Worm (Caenorhabditis elegans) whole organism, mixed stage, embryonic: ENCODE measurements around the gene C46E10.8.

Source experiments
- M03D4.4 ChIP-seq: sonication (generic microtip); optimal IDR thresholded peaks from 2 replicates; lab custom pipeline; 2017; ENCODE audit warnings: mild to moderate bottlenecking, missing genetic modification characterization, missing compliant biosample characterization
- bed-3 ChIP-seq: fragments of 200-800 bp; sonication (Bioruptor generic); optimal IDR thresholded peaks from 3 replicates; lab custom pipeline; 2018; ENCODE audit warnings: mild to moderate bottlenecking, missing genetic modification characterization, moderate library complexity, missing compliant biosample characterization
- blmp-1 ChIP-seq: fragments of 150-350 bp; optimal IDR thresholded peaks from 2 replicates; lab custom pipeline; 2014; ENCODE audit warnings: missing biosample characterization, missing genetic modification characterization
- ceh-39 ChIP-seq: fragments of 150-350 bp; optimal IDR thresholded peaks from 2 replicates; lab custom pipeline; 2014; ENCODE audit warnings: missing biosample characterization, missing genetic modification characterization
- ceh-43 ChIP-seq: fragments of 200-800 bp; sonication (Bioruptor generic); optimal IDR thresholded peaks from 2 replicates; lab custom pipeline; 2018; ENCODE audit warnings: mild to moderate bottlenecking, missing genetic modification characterization, moderate library complexity, missing compliant biosample characterization
- ceh-83 ChIP-seq: fragments of 200-800 bp; sonication (Bioruptor generic); optimal IDR thresholded peaks from 2 replicates; lab custom pipeline; 2018; ENCODE audit warnings: mild to moderate bottlenecking, missing genetic modification characterization, missing compliant biosample characterization
- ces-1 ChIP-seq: fragments of 150-350 bp; optimal IDR thresholded peaks from 2 replicates; lab custom pipeline; 2014; ENCODE audit warnings: missing biosample characterization, missing genetic modification reagents, missing genetic modification characterization
- cnd-1 ChIP-seq: fragments of 200-800 bp; sonication (Bioruptor generic); optimal IDR thresholded peaks from 2 replicates; lab custom pipeline; 2018; ENCODE audit warnings: mild to moderate bottlenecking, missing genetic modification characterization, missing compliant biosample characterization
- drap-1 ChIP-seq: fragments of 200-800 bp; sonication (Bioruptor generic); optimal IDR thresholded peaks from 3 replicates; lab custom pipeline; 2018; ENCODE audit warnings: mild to moderate bottlenecking, missing genetic modification characterization, missing compliant biosample characterization
- elt-1 ChIP-seq: sonication (generic microtip); optimal IDR thresholded peaks from 2 replicates; lab custom pipeline; 2017; ENCODE audit warnings: missing genetic modification characterization, mild to moderate bottlenecking, missing compliant biosample characterization, antibody characterized with exemption, moderate library complexity, borderline replicate concordance; ENCODE audit not compliant: insufficient read depth
- elt-3 ChIP-seq: fragments of 150-350 bp; optimal IDR thresholded peaks from 2 replicates; lab custom pipeline; 2014; ENCODE audit warnings: missing biosample characterization, missing genetic modification characterization
- flh-1 ChIP-seq: fragments of 200-800 bp; sonication (Bioruptor generic); optimal IDR thresholded peaks from 2 replicates; lab custom pipeline; 2018; ENCODE audit warnings: mild to moderate bottlenecking, missing genetic modification characterization, moderate library complexity, missing compliant biosample characterization
- ham-2 ChIP-seq: fragments of 200-800 bp; sonication (Bioruptor generic); optimal IDR thresholded peaks from 2 replicates; lab custom pipeline; 2018; ENCODE audit warnings: mild to moderate bottlenecking, missing genetic modification characterization, missing compliant biosample characterization
- lin-13 ChIP-seq: fragments of 150-350 bp; optimal IDR thresholded peaks from 2 replicates; lab custom pipeline; 2014; ENCODE audit warnings: missing biosample characterization, missing genetic modification characterization
- lin-32 ChIP-seq: fragments of 200-800 bp; sonication (Bioruptor generic); optimal IDR thresholded peaks from 2 replicates; lab custom pipeline; 2018; ENCODE audit warnings: mild to moderate bottlenecking, missing genetic modification characterization, missing compliant biosample characterization
- lsy-2 ChIP-seq: fragments of 150-350 bp; optimal IDR thresholded peaks from 2 replicates; lab custom pipeline; 2014; ENCODE audit warnings: missing biosample characterization, missing genetic modification characterization
- mab-5 ChIP-seq: fragments of 150-350 bp; optimal IDR thresholded peaks from 2 replicates; lab custom pipeline; 2014; ENCODE audit warnings: missing biosample characterization, missing genetic modification characterization
- mep-1 ChIP-seq: fragments of 150-350 bp; optimal IDR thresholded peaks from 2 replicates; lab custom pipeline; 2017; ENCODE audit warnings: missing biosample characterization, missing genetic modification reagents, missing genetic modification characterization, inconsistent platforms
- mls-2 ChIP-seq: sonication (generic microtip); optimal IDR thresholded peaks from 2 replicates; lab custom pipeline; 2016; ENCODE audit warnings: mild to moderate bottlenecking, missing genetic modification characterization, moderate library complexity, missing compliant biosample characterization
- nhr-2 ChIP-seq: fragments of 150-350 bp; optimal IDR thresholded peaks from 2 replicates; lab custom pipeline; 2014; ENCODE audit warnings: missing biosample characterization, missing genetic modification characterization
- nhr-237 ChIP-seq: fragments of 150-350 bp; optimal IDR thresholded peaks from 2 replicates; lab custom pipeline; 2014; ENCODE audit warnings: missing biosample characterization, missing genetic modification characterization
- nhr-28 ChIP-seq: fragments of 150-350 bp; optimal IDR thresholded peaks from 2 replicates; lab custom pipeline; 2014; ENCODE audit warnings: missing biosample characterization, missing genetic modification characterization
- nhr-76 ChIP-seq: sonication (generic microtip); optimal IDR thresholded peaks from 2 replicates; lab custom pipeline; 2017; ENCODE audit warnings: missing biosample characterization, missing genetic modification characterization
- pha-4 ChIP-seq: fragments of 150-350 bp; optimal IDR thresholded peaks from 2 replicates; lab custom pipeline; 2018; ENCODE audit warnings: missing biosample characterization, missing genetic modification reagents, missing genetic modification characterization
- sem-2 ChIP-seq: fragments of 200-800 bp; sonication (Bioruptor generic); optimal IDR thresholded peaks from 2 replicates; lab custom pipeline; 2018; ENCODE audit warnings: mild to moderate bottlenecking, missing genetic modification characterization, missing compliant biosample characterization
- snpc-4 ChIP-seq: fragments of 150-350 bp; optimal IDR thresholded peaks from 2 replicates; lab custom pipeline; 2014; ENCODE audit warnings: missing biosample characterization, missing genetic modification characterization
- sptf-1 ChIP-seq: sonication (generic microtip); optimal IDR thresholded peaks from 2 replicates; lab custom pipeline; 2017; ENCODE audit warnings: mild to moderate bottlenecking, missing genetic modification characterization, moderate library complexity, missing compliant biosample characterization
- tbx-8 ChIP-seq: fragments of 200-800 bp; sonication (Bioruptor generic); optimal IDR thresholded peaks from 2 replicates; lab custom pipeline; 2018; ENCODE audit warnings: mild to moderate bottlenecking, missing genetic modification characterization, moderate library complexity, missing compliant biosample characterization
- unc-120 ChIP-seq: sonication (generic microtip); optimal IDR thresholded peaks from 2 replicates; lab custom pipeline; 2017; ENCODE audit warnings: missing genetic modification characterization, missing compliant biosample characterization; ENCODE audit not compliant: poor library complexity, severe bottlenecking
- unc-39 ChIP-seq: fragments of 150-350 bp; optimal IDR thresholded peaks from 2 replicates; lab custom pipeline; 2014; ENCODE audit warnings: missing biosample characterization, missing genetic modification characterization
- unc-62 ChIP-seq: fragments of 150-350 bp; optimal IDR thresholded peaks from 2 replicates; lab custom pipeline; 2014; ENCODE audit warnings: missing biosample characterization, missing genetic modification reagents, missing genetic modification characterization
- zip-8 ChIP-seq: fragments of 150-350 bp; optimal IDR thresholded peaks from 2 replicates; lab custom pipeline; 2014; ENCODE audit warnings: missing biosample characterization, missing genetic modification characterization
- ztf-11 ChIP-seq: fragments of 150-350 bp; optimal IDR thresholded peaks from 2 replicates; lab custom pipeline; 2014; ENCODE audit warnings: missing biosample characterization, missing genetic modification characterization

Gene C46E10.8

ce11 chrII:3721016-3721415 is 6.9 kb downstream of the C46E10.8 start, which contains the start of gene C46E10.3:
C46E10.3 (plus strand) TSS chrII:3721316.
- no peak for TF ChIP-seq mls-2 (tag; lab: Kevin White, UChicago)
- no peak for TF ChIP-seq lin-13 (tag; lab: Kevin White, UChicago)
- no peak for TF ChIP-seq ces-1 (GFP tag; lab: Kevin White, UChicago)
- no peak for TF ChIP-seq nhr-76 (tag; lab: Kevin White, UChicago)
- no peak for TF ChIP-seq ham-2 (GFP tag; lab: Kevin White, UChicago)
- no peak for TF ChIP-seq zip-8 (tag; lab: Kevin White, UChicago)
- TF ChIP-seq ceh-43 (GFP tag; lab: Kevin White, UChicago), result no peak
- TF ChIP-seq ceh-83 (GFP tag; lab: Kevin White, UChicago), result no peak
- no peak for TF ChIP-seq tbx-8 (GFP tag; lab: Kevin White, UChicago)

ce11 chrII:3716961-3717360 is 10.9 kb downstream of the C46E10.8 start, which contains the start of gene fbxc-52:
fbxc-52 (plus strand) TSS chrII:3717261.
- TF ChIP-seq snpc-4 (tag; lab: Kevin White, UChicago) (no peak), elt-1 (no peak), ztf-11 (tag; lab: Kevin White, UChicago) (no peak), ceh-43 (GFP tag; lab: Kevin White, UChicago) (no peak), drap-1 (GFP tag; lab: Kevin White, UChicago) (no peak), pha-4 (tag; lab: Kevin White, UChicago) (no peak), ceh-83 (GFP tag; lab: Kevin White, UChicago) (no peak), nhr-28 (tag; lab: Kevin White, UChicago) (no peak), lin-32 (GFP tag; lab: Kevin White, UChicago) (no peak), mep-1 (tag; lab: Kevin White, UChicago) (no peak), tbx-8 (GFP tag; lab: Kevin White, UChicago) (no peak), unc-120 (tag; lab: Kevin White, UChicago) (no peak)

DNA sequence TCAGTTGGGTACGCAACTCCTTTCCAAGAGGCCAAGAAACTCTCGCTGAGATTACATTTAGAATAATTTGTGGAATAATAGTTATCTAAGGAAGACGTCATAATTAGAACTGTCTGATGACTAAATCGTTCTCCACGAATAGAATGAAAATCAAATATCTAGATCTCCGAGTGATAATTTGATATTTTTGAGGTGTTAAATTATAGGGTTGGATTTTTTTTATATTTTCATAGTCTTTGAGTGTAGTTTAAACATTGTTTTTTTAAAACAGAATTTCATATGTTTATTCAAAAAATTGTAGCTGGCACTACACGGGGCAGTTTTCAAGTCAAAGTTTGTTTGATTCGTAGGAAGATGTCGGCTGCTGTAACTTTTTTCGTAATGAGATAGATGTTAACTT is 11.4 kb downstream of the C46E10.8 start, which contains the start of gene srh-99:
srh-99 (minus strand) TSS at position 101 of the 400 bp plus-strand sequence.
- TF ChIP-seq unc-120 (tag; lab: Kevin White, UChicago) (no peak), nhr-237 (no peak), sptf-1 (tag; lab: Kevin White, UChicago) (no peak), ceh-39 (tag; lab: Kevin White, UChicago) (no peak), tbx-8 (GFP tag; lab: Kevin White, UChicago) (no peak), cnd-1 (tag; lab: Kevin White, UChicago) (no peak), bed-3 (GFP tag; lab: Kevin White, UChicago) (no peak), ham-2 (GFP tag; lab: Kevin White, UChicago) (no peak), sem-2 (GFP tag; lab: Kevin White, UChicago) (no peak), zip-8 (tag; lab: Kevin White, UChicago) (no peak), ces-1 (GFP tag; lab: Kevin White, UChicago) (no peak), mep-1 (tag; lab: Kevin White, UChicago) (no peak), M03D4.4 (tag; lab: Kevin White, UChicago) (no peak), unc-62 (GFP tag; lab: Kevin White, UChicago) (no peak), nhr-2 (tag; lab: Kevin White, UChicago) (no peak), pha-4 (tag; lab: Kevin White, UChicago) (no peak), unc-39 (tag; lab: Kevin White, UChicago) (no peak)

- no peak for TF ChIP-seq ceh-39 (tag; lab: Kevin White, UChicago)
- no peak for TF ChIP-seq mab-5 (tag; lab: Kevin White, UChicago)
- TF ChIP-seq blmp-1 (tag; lab: Kevin White, UChicago), result no peak
- TF ChIP-seq unc-62 (GFP tag; lab: Kevin White, UChicago), result no peak
- TF ChIP-seq ceh-43 (GFP tag; lab: Kevin White, UChicago), result no peak
- TF ChIP-seq nhr-76 (tag; lab: Kevin White, UChicago), result no peak
- TF ChIP-seq mls-2 (tag; lab: Kevin White, UChicago), result no peak
- TF ChIP-seq lsy-2 (tag; lab: Kevin White, UChicago), result no peak
- no peak for TF ChIP-seq M03D4.4 (tag; lab: Kevin White, UChicago)
- no peak for TF ChIP-seq drap-1 (GFP tag; lab: Kevin White, UChicago)
- no peak for TF ChIP-seq elt-3 (tag; lab: Kevin White, UChicago)
- no peak for TF ChIP-seq bed-3 (GFP tag; lab: Kevin White, UChicago)
- no peak for TF ChIP-seq ham-2 (GFP tag; lab: Kevin White, UChicago)
- TF ChIP-seq mep-1 (tag; lab: Kevin White, UChicago), result no peak
- no peak for TF ChIP-seq flh-1 (GFP tag; lab: Kevin White, UChicago)
- no peak for TF ChIP-seq ceh-83 (GFP tag; lab: Kevin White, UChicago)
- TF ChIP-seq ces-1 (GFP tag; lab: Kevin White, UChicago), result no peak
- TF ChIP-seq nhr-28 (tag; lab: Kevin White, UChicago), result no peak
- TF ChIP-seq lin-13 (tag; lab: Kevin White, UChicago), result no peak
Measured at ce11 chrII:3714595-3714994, 13.3 kb downstream of the C46E10.8 start, which contains the start of gene srh-100. srh-100 (minus strand) TSS chrII:3714695.
